Fruit fly (Drosophila melanogaster) Kc167 (cell line): ENCODE measurements around the gene CG3740.

Source experiments
- Myc ChIP-seq: fragments of >200 bp; optimal IDR thresholded peaks from 2 replicates; lab custom pipeline; 2017; ENCODE audit warnings: missing external identifiers
- Sin3A ChIP-seq: fragments of >200 bp; optimal IDR thresholded peaks from 2 replicates; lab custom pipeline; 2018; ENCODE audit warnings: missing external identifiers
- h ChIP-seq: fragments of >200 bp; optimal IDR thresholded peaks from 3 replicates; lab custom pipeline; 2018; ENCODE audit warnings: missing external identifiers
- insv ChIP-seq: fragments of >200 bp; optimal IDR thresholded peaks from 3 replicates; lab custom pipeline; 2018; ENCODE audit warnings: missing external identifiers
- psq ChIP-seq: fragments of >200 bp; optimal IDR thresholded peaks from 2 replicates; lab custom pipeline; 2017; ENCODE audit warnings: missing external identifiers
- ttk ChIP-seq: sonication (Bioruptor generic); optimal IDR thresholded peaks from 2 replicates; lab custom pipeline; 2017; ENCODE audit warnings: missing external identifiers

Gene CG3740

dm6 chrX:1669214-1669613, at the start of gene CG3740, which contains the start of gene hfw:
CG3740 (minus strand) TSS chrX:1669297.
hfw (plus strand) TSS chrX:1669570.
- TF ChIP-seq insv (no peak), h (lab: Kevin White, UChicago) (no peak), Myc (lab: Kevin White, UChicago) (no peak), psq (lab: Kevin White, UChicago) (no peak), ttk (lab: Kevin White, UChicago) (no peak), Sin3A (lab: Kevin White, UChicago) (no peak)

- no peak for TF ChIP-seq ttk (lab: Kevin White, UChicago)
- TF ChIP-seq psq (lab: Kevin White, UChicago): no peak
- no peak for TF ChIP-seq insv
- no peak for TF ChIP-seq Sin3A (lab: Kevin White, UChicago)
- no peak for TF ChIP-seq h (lab: Kevin White, UChicago)
- no peak for TF ChIP-seq Myc (lab: Kevin White, UChicago)
Measured at dm6 chrX:1714874-1715273, 45.8 kb upstream of the CG3740 start.

dm6 chrX:1710082-1710481, 41.0 kb upstream of the CG3740 start, which contains the start of gene CG3795:
CG3795 (minus strand) TSS chrX:1710182.
- no peak for TF ChIP-seq h (lab: Kevin White, UChicago)
- no peak for TF ChIP-seq insv
- no peak for TF ChIP-seq psq (lab: Kevin White, UChicago)
- no peak for TF ChIP-seq Sin3A (lab: Kevin White, UChicago)
- TF ChIP-seq Myc (lab: Kevin White, UChicago): no peak
- no peak for TF ChIP-seq ttk (lab: Kevin White, UChicago)

dm6 chrX:1705929-1706328, 36.8 kb upstream of the CG3740 start:
- TF ChIP-seq psq (lab: Kevin White, UChicago) (no peak), Sin3A (lab: Kevin White, UChicago) (no peak), Myc (lab: Kevin White, UChicago) (no peak), ttk (lab: Kevin White, UChicago) (no peak), insv (no peak)

dm6 chrX:1695529-1696410, 26.7 kb upstream of the CG3740 start, which contains the start of gene a6:
a6 (minus strand) TSS chrX:1695889.
- TF ChIP-seq psq (lab: Kevin White, UChicago) (no peak), ttk (lab: Kevin White, UChicago) (no peak), h (lab: Kevin White, UChicago) (no peak), Sin3A (lab: Kevin White, UChicago) (no peak), insv (no peak), Myc (lab: Kevin White, UChicago) (no peak)

dm6 chrX:1692553-1692952, 23.5 kb upstream of the CG3740 start, which contains the start of gene CG32809:
CG32809 (minus strand) TSS chrX:1692768.
- TF ChIP-seq h (lab: Kevin White, UChicago) (no peak), psq (lab: Kevin White, UChicago) (no peak), Myc (lab: Kevin White, UChicago) (no peak), Sin3A (lab: Kevin White, UChicago) (no peak), ttk (lab: Kevin White, UChicago) (no peak), insv (no peak)

- TF ChIP-seq h (lab: Kevin White, UChicago) (no peak), insv (no peak), psq (lab: Kevin White, UChicago) (no peak), Sin3A (lab: Kevin White, UChicago) (no peak), ttk (lab: Kevin White, UChicago) (no peak), Myc (lab: Kevin White, UChicago) (no peak)
Measured at dm6 chrX:1691475-1691874, 22.4 kb upstream of the CG3740 start.

- TF ChIP-seq h (lab: Kevin White, UChicago) (no peak), insv (no peak)
Measured at dm6 chrX:1686305-1686704, 17.2 kb upstream of the CG3740 start, which contains the start of gene b6. b6 (plus strand) TSS chrX:1686624.

dm6 chrX:1681266-1681665, 12.2 kb upstream of the CG3740 start, which contains the start of gene CG14797:
CG14797 (plus strand) TSS chrX:1681566.
- no peak for TF ChIP-seq Myc (lab: Kevin White, UChicago)
- TF ChIP-seq Sin3A (lab: Kevin White, UChicago): no peak
- no peak for TF ChIP-seq insv
- TF ChIP-seq psq (lab: Kevin White, UChicago): no peak
- no peak for TF ChIP-seq h (lab: Kevin White, UChicago)
- TF ChIP-seq ttk (lab: Kevin White, UChicago): no peak

dm6 chrX:1669840-1670239, 743 bp upstream of the CG3740 start:
- TF ChIP-seq ttk (lab: Kevin White, UChicago) (no peak), Sin3A (lab: Kevin White, UChicago) (no peak), insv (no peak), psq (lab: Kevin White, UChicago) (no peak), Myc (lab: Kevin White, UChicago) (no peak), h (lab: Kevin White, UChicago) (no peak)

dm6 chrX:1668688-1669087, 409 bp downstream of the CG3740 start, which contains the start of gene Mur2B:
Mur2B (minus strand) TSS chrX:1668788.
- no peak for TF ChIP-seq insv
- no peak for TF ChIP-seq h (lab: Kevin White, UChicago)
- no peak for TF ChIP-seq Myc (lab: Kevin White, UChicago)
- TF ChIP-seq ttk (lab: Kevin White, UChicago): no peak
- no peak for TF ChIP-seq Sin3A (lab: Kevin White, UChicago)
- TF ChIP-seq psq (lab: Kevin White, UChicago): no peak

dm6 chrX:1664836-1665235, 4.3 kb downstream of the CG3740 start, which contains the start of gene dor:
dor (plus strand) TSS chrX:1665052.
- TF ChIP-seq ttk (lab: Kevin White, UChicago) (no peak), Myc (lab: Kevin White, UChicago) (no peak), psq (lab: Kevin White, UChicago) (no peak), insv (no peak), Sin3A (lab: Kevin White, UChicago) (no peak), h (lab: Kevin White, UChicago) (no peak)
